Fruit fly (Drosophila melanogaster) whole organism, prepupa: ENCODE data around the gene Lgr3.
A peak's percentile ranks its signal among the peaks of the same experiment; 100 is the strongest.

Source experiments
- CG10669 ChIP-seq: fragments of 200-800 bp; sonication (Bioruptor generic); optimal IDR thresholded peaks from 3 replicates; lab custom pipeline; 2018; ENCODE audit warnings: missing biosample characterization, mild to moderate bottlenecking, missing genetic modification characterization, moderate library complexity
- CG11294 ChIP-seq: fragments of 200-800 bp; sonication (Bioruptor generic); IDR thresholded peaks from 2 replicates; pipeline ENCODE4 v1.3.6; 2022; ENCODE audit warnings: missing biosample characterization, missing genetic modification characterization
- CG11762 ChIP-seq: fragments of 200-800 bp; sonication (Bioruptor generic); optimal IDR thresholded peaks from 3 replicates; lab custom pipeline; 2016; ENCODE audit warnings: missing biosample characterization, missing genetic modification characterization; ENCODE audit not compliant: insufficient read depth
- CG11902 ChIP-seq: fragments of 200-800 bp; sonication (Bioruptor generic); optimal IDR thresholded peaks from 3 replicates; lab custom pipeline; 2016; ENCODE audit warnings: missing biosample characterization, missing genetic modification characterization
- CG15336 ChIP-seq: fragments of 200-800 bp; sonication (Bioruptor generic); IDR thresholded peaks from 2 replicates; pipeline ENCODE4 v1.3.6; 2022; ENCODE audit warnings: missing biosample characterization, missing genetic modification characterization
- CG1621 ChIP-seq: fragments of 200-800 bp; sonication (Bioruptor generic); optimal IDR thresholded peaks from 3 replicates; lab custom pipeline; 2018; ENCODE audit warnings: missing biosample characterization, mild to moderate bottlenecking, missing genetic modification characterization
- CG31627 ChIP-seq: fragments of 200-800 bp; sonication (Bioruptor generic); optimal IDR thresholded peaks from 3 replicates; lab custom pipeline; 2016; ENCODE audit warnings: missing biosample characterization, missing genetic modification characterization
- CG32006 ChIP-seq: fragments of 200-800 bp; sonication (Bioruptor generic); optimal IDR thresholded peaks from 3 replicates; lab custom pipeline; 2017; ENCODE audit warnings: missing biosample characterization, mild to moderate bottlenecking, missing genetic modification characterization
- CG34406 ChIP-seq: fragments of 200-800 bp; sonication (Bioruptor generic); optimal IDR thresholded peaks from 3 replicates; lab custom pipeline; 2016; ENCODE audit warnings: missing biosample characterization, missing genetic modification characterization
- CG3919 ChIP-seq: fragments of 200-800 bp; sonication (Bioruptor generic); optimal IDR thresholded peaks from 3 replicates; lab custom pipeline; 2016; ENCODE audit warnings: missing biosample characterization, missing genetic modification characterization
- CG4318 ChIP-seq: fragments of 200-800 bp; sonication (Bioruptor generic); optimal IDR thresholded peaks from 3 replicates; lab custom pipeline; 2017; ENCODE audit warnings: missing biosample characterization, mild to moderate bottlenecking, missing genetic modification characterization
- CG6163 ChIP-seq: fragments of 200-800 bp; sonication (Bioruptor generic); IDR thresholded peaks from 3 replicates; pipeline ENCODE4 v1.3.6; 2022; ENCODE audit warnings: missing biosample characterization, missing genetic modification characterization
- CG6792 ChIP-seq: fragments of 200-800 bp; sonication (Bioruptor generic); optimal IDR thresholded peaks from 3 replicates; lab custom pipeline; 2016; ENCODE audit warnings: missing biosample characterization, missing genetic modification characterization
- CG6808 ChIP-seq: fragments of 200-800 bp; sonication (Bioruptor generic); optimal IDR thresholded peaks from 3 replicates; lab custom pipeline; 2017; ENCODE audit warnings: missing biosample characterization, missing genetic modification characterization, mild to moderate bottlenecking, moderate library complexity, missing genetic modification reagents
- CG6854 ChIP-seq: fragments of 200-800 bp; sonication (Bioruptor generic); optimal IDR thresholded peaks from 2 replicates; lab custom pipeline; 2017; ENCODE audit warnings: missing biosample characterization, mild to moderate bottlenecking, missing genetic modification characterization
- CG7368 ChIP-seq: fragments of 200-800 bp; sonication (Bioruptor generic); optimal IDR thresholded peaks from 3 replicates; lab custom pipeline; 2016; ENCODE audit warnings: missing biosample characterization, missing genetic modification characterization
- CG8119 ChIP-seq: fragments of 200-800 bp; sonication (Bioruptor generic); IDR thresholded peaks from 3 replicates; pipeline ENCODE4 v1.3.6; 2022; ENCODE audit warnings: missing biosample characterization, missing genetic modification characterization
- CG8319 ChIP-seq: fragments of 200-800 bp; sonication (Bioruptor generic); optimal IDR thresholded peaks from 3 replicates; lab custom pipeline; 2016; ENCODE audit warnings: missing biosample characterization, missing genetic modification characterization
- CG8632 ChIP-seq: fragments of 200-800 bp; sonication (Bioruptor generic); optimal IDR thresholded peaks from 3 replicates; lab custom pipeline; 2016; ENCODE audit warnings: missing biosample characterization, missing genetic modification characterization
- Eip75B ChIP-seq: fragments of 200-800 bp; sonication (Bioruptor generic); optimal IDR thresholded peaks from 3 replicates; lab custom pipeline; 2016; ENCODE audit warnings: missing biosample characterization, missing genetic modification characterization
- Eip78C ChIP-seq: fragments of 200-800 bp; sonication (Bioruptor generic); peaks from one replicate; lab custom pipeline; 2016; ENCODE audit warnings: missing biosample characterization, missing genetic modification characterization
- Eip93F ChIP-seq: fragments of 200-800 bp; sonication (Bioruptor generic); optimal IDR thresholded peaks from 2 replicates; lab custom pipeline; 2016; ENCODE audit warnings: missing biosample characterization, mild to moderate bottlenecking, missing genetic modification characterization
- Ets21C ChIP-seq: fragments of 200-800 bp; sonication (Bioruptor generic); optimal IDR thresholded peaks from 3 replicates; lab custom pipeline; 2016; ENCODE audit warnings: missing biosample characterization, missing genetic modification characterization
- Hr38 ChIP-seq: sonication (Bioruptor generic); optimal IDR thresholded peaks from 2 replicates; lab custom pipeline; 2016; ENCODE audit warnings: missing biosample characterization, missing genetic modification characterization
- Hr39 ChIP-seq: fragments of 200-800 bp; sonication (Bioruptor generic); optimal IDR thresholded peaks from 2 replicates; lab custom pipeline; 2016; ENCODE audit warnings: missing biosample characterization, missing genetic modification characterization
- Lpt ChIP-seq: fragments of 200-800 bp; sonication (Bioruptor generic); optimal IDR thresholded peaks from 3 replicates; lab custom pipeline; 2016; ENCODE audit warnings: missing biosample characterization, missing genetic modification characterization
- Met ChIP-seq: fragments of 200-800 bp; sonication (Bioruptor generic); optimal IDR thresholded peaks from 3 replicates; lab custom pipeline; 2016; ENCODE audit warnings: missing biosample characterization, missing genetic modification characterization
- OdsH ChIP-seq: fragments of 200-800 bp; sonication (Bioruptor generic); optimal IDR thresholded peaks from 3 replicates; lab custom pipeline; 2016; ENCODE audit warnings: missing biosample characterization, missing genetic modification characterization
- Smox ChIP-seq: fragments of 200-800 bp; sonication (Bioruptor generic); optimal IDR thresholded peaks from 3 replicates; lab custom pipeline; 2016; ENCODE audit warnings: missing biosample characterization, missing genetic modification characterization
- Sox102F ChIP-seq: fragments of 200-800 bp; sonication (Bioruptor generic); optimal IDR thresholded peaks from 2 replicates; lab custom pipeline; 2016; ENCODE audit warnings: missing biosample characterization, mild to moderate bottlenecking, missing genetic modification characterization
- Sox15 ChIP-seq: fragments of 200-800 bp; sonication (Bioruptor generic); optimal IDR thresholded peaks from 3 replicates; lab custom pipeline; 2016; ENCODE audit warnings: missing biosample characterization, missing genetic modification characterization
- achi ChIP-seq: fragments of 200-800 bp; sonication (Bioruptor generic); optimal IDR thresholded peaks from 3 replicates; lab custom pipeline; 2016; ENCODE audit warnings: missing biosample characterization, missing genetic modification characterization
- acj6 ChIP-seq: fragments of 200-800 bp; sonication (Bioruptor generic); optimal IDR thresholded peaks from 3 replicates; lab custom pipeline; 2016; ENCODE audit warnings: missing biosample characterization, missing genetic modification characterization
- cyc ChIP-seq: fragments of 200-800 bp; sonication (Bioruptor generic); optimal IDR thresholded peaks from 3 replicates; lab custom pipeline; 2016; ENCODE audit warnings: missing biosample characterization, missing genetic modification characterization
- dsx ChIP-seq: fragments of 200-800 bp; optimal IDR thresholded peaks from 3 replicates; lab custom pipeline; 2019; ENCODE audit warnings: missing biosample characterization, mild to moderate bottlenecking, missing genetic modification characterization, moderate library complexity; ENCODE audit not compliant: poor library complexity, severe bottlenecking
- eg ChIP-seq: fragments of 200-800 bp; sonication (Bioruptor generic); IDR thresholded peaks from 3 replicates; pipeline ENCODE4 v1.3.6; 2022; ENCODE audit warnings: missing biosample characterization, missing genetic modification characterization
- esn ChIP-seq: fragments of 200-800 bp; sonication (Bioruptor generic); optimal IDR thresholded peaks from 2 replicates; lab custom pipeline; 2016; ENCODE audit warnings: missing biosample characterization, mild to moderate bottlenecking, missing genetic modification characterization, moderate library complexity
- fd59A ChIP-seq: fragments of 200-800 bp; sonication (Bioruptor generic); optimal IDR thresholded peaks from 2 replicates; lab custom pipeline; 2017; ENCODE audit warnings: missing biosample characterization, mild to moderate bottlenecking, missing genetic modification characterization, missing genetic modification reagents
- fd85E ChIP-seq: fragments of 200-800 bp; sonication (Bioruptor generic); optimal IDR thresholded peaks from 3 replicates; lab custom pipeline; 2016; ENCODE audit warnings: missing biosample characterization, missing genetic modification characterization
- fkh ChIP-seq: fragments of 200-800 bp; sonication (Bioruptor generic); optimal IDR thresholded peaks from 3 replicates; lab custom pipeline; 2017; ENCODE audit warnings: missing biosample characterization, mild to moderate bottlenecking, missing genetic modification characterization, moderate library complexity
- lz ChIP-seq: fragments of 200-800 bp; sonication (Bioruptor generic); optimal IDR thresholded peaks from 3 replicates; lab custom pipeline; 2016; ENCODE audit warnings: missing biosample characterization, missing genetic modification characterization
- salr ChIP-seq, 2 experiments: fragments of 200-800 bp; sonication (Bioruptor generic); optimal IDR thresholded peaks; 3 replicates each; lab custom pipeline; 2016 to 2018; ENCODE audit warnings: missing biosample characterization in 2 of 2, missing genetic modification characterization in 2 of 2, mild to moderate bottlenecking in 1 of 2
- spab ChIP-seq: fragments of 200-800 bp; sonication (Bioruptor generic); optimal IDR thresholded peaks from 2 replicates; lab custom pipeline; 2017; ENCODE audit warnings: missing biosample characterization, mild to moderate bottlenecking, missing genetic modification characterization, missing genetic modification reagents
- ss ChIP-seq, 2 experiments: fragments of 200-800 bp; sonication (Bioruptor generic); optimal IDR thresholded peaks; 2 replicates in 1 of 2; 3 replicates in 1 of 2; lab custom pipeline; 2017 to 2018; ENCODE audit warnings: mild to moderate bottlenecking in 2 of 2, missing biosample characterization in 2 of 2, missing genetic modification characterization in 2 of 2, moderate library complexity in 1 of 2
- topi ChIP-seq: fragments of 200-800 bp; sonication (Bioruptor generic); optimal IDR thresholded peaks from 3 replicates; lab custom pipeline; 2016; ENCODE audit warnings: missing biosample characterization, missing genetic modification characterization
- vri ChIP-seq: fragments of 200-800 bp; sonication (Bioruptor generic); optimal IDR thresholded peaks from 3 replicates; lab custom pipeline; 2016; ENCODE audit warnings: missing biosample characterization, mild to moderate bottlenecking, missing genetic modification characterization

The Lgr3 gene

dm6 chr3R:25633865-25634460 is 31.6 kb upstream of the Lgr3 start (continued):
- peak; percentile 49 for TF ChIP-seq CG8319 (GFP tag; lab: Kevin White, UChicago)

- peak; percentile 71 for TF ChIP-seq achi
- TF ChIP-seq fkh (GFP tag; lab: Kevin White, UChicago), result no peak
- peak; percentile 3 to 31 for TF ChIP-seq salr (GFP tag; optimal IDR thresholded peaks at IDR 0.05; lab: Kevin White, UChicago)
- TF ChIP-seq CG6854 (GFP tag; lab: Kevin White, UChicago), result peak; percentile 28
- peak; percentile 66 for TF ChIP-seq Hr39 (GFP tag; lab: Kevin White, UChicago)
- peak; percentile 77 for TF ChIP-seq CG31627
- TF ChIP-seq CG1621 (tag; lab: Kevin White, UChicago), result peak; percentile 32
- TF ChIP-seq CG10669 (GFP tag; lab: Kevin White, UChicago), result peak; percentile 69
- TF ChIP-seq Ets21C, result peak; percentile 55
- peak; percentile 79 for TF ChIP-seq CG6808
- peak; percentile 84 for TF ChIP-seq esn
- peak; percentile 41; the same call in 1 of the 3 replicates for TF ChIP-seq CG6163 (GFP tag; lab: Robert Waterston, UW)
- TF ChIP-seq CG6792 (GFP tag; lab: Kevin White, UChicago), result peak; percentile 64
- TF ChIP-seq CG11902, result peak; percentile 10
- peak; percentile 75 for TF ChIP-seq CG3919 (GFP tag; lab: Kevin White, UChicago)
- peak; percentile 21 for TF ChIP-seq Sox15 (GFP tag; lab: Kevin White, UChicago)
- TF ChIP-seq vri, result peak; percentile 71
- no peak for TF ChIP-seq Lpt (GFP tag; lab: Kevin White, UChicago)
- peak; percentile 71 for TF ChIP-seq cyc (GFP tag; lab: Kevin White, UChicago)
- TF ChIP-seq CG7368 (GFP tag; lab: Kevin White, UChicago), result peak; percentile 54
- peak; percentile 50 for TF ChIP-seq CG32006 (GFP tag; lab: Kevin White, UChicago)
- no peak for TF ChIP-seq eg (GFP tag; lab: Robert Waterston, UW)
- TF ChIP-seq Eip78C (GFP tag; lab: Kevin White, UChicago), result peak; percentile 92
- TF ChIP-seq Eip75B, result peak; percentile 68
- TF ChIP-seq dsx (GFP tag; lab: Kevin White, UChicago), result peak; percentile 68
- peak; percentile 52 for TF ChIP-seq CG8632
- no peak for TF ChIP-seq CG8319 (GFP tag; lab: Kevin White, UChicago)
- no peak for TF ChIP-seq Hr38 (GFP tag; lab: Kevin White, UChicago)
- TF ChIP-seq CG11762 (GFP tag; lab: Kevin White, UChicago), result peak; percentile 50
- TF ChIP-seq CG15336 (GFP tag; lab: Robert Waterston, UW), result 0 out of 2 replicates have a peak, but pooled peaks have one; percentile 7
- peak; percentile 74 to 80 for TF ChIP-seq ss (GFP tag; optimal IDR thresholded peaks at IDR 0.05; lab: Kevin White, UChicago)
- TF ChIP-seq CG11294 (GFP tag; lab: Robert Waterston, UW), result no peak
- no peak for TF ChIP-seq CG4318 (GFP tag; lab: Kevin White, UChicago)
- TF ChIP-seq spab (GFP tag; lab: Kevin White, UChicago), result peak; percentile 53
- peak; percentile 44 for TF ChIP-seq CG34406
- TF ChIP-seq fd59A, result peak; percentile 49
- TF ChIP-seq fd85E (GFP tag; lab: Kevin White, UChicago), result no peak
- TF ChIP-seq lz (GFP tag; lab: Kevin White, UChicago), result peak; percentile 68
- TF ChIP-seq Sox102F (GFP tag; lab: Kevin White, UChicago), result peak; percentile 82
- peak; percentile 24 for TF ChIP-seq Eip93F (GFP tag; lab: Kevin White, UChicago)
- 0 out of 3 replicates have a peak, but pooled peaks have one; percentile 29 for TF ChIP-seq CG8119 (GFP tag; lab: Robert Waterston, UW)
- TF ChIP-seq acj6, result peak; percentile 75
- TF ChIP-seq topi (GFP tag; lab: Kevin White, UChicago), result peak; percentile 78
- TF ChIP-seq Smox (GFP tag; lab: Kevin White, UChicago), result peak; percentile 74
- peak; percentile 84 for TF ChIP-seq Met (GFP tag; lab: Kevin White, UChicago)
- peak; percentile 64 for TF ChIP-seq OdsH (GFP tag; lab: Kevin White, UChicago)
Measured at dm6 chr3R:25637294-25638174, 28.1 kb upstream of the Lgr3 start, which contains the start of gene jigr1. Gene jigr1, plus strand, starts transcription at chr3R:25637843.
